Worm (Caenorhabditis elegans): ENCODE results near the gene nhx-5.
A peak's percentile ranks its signal among the peaks of the same experiment; 100 is the strongest.

ce11 chrX:10534625-10535244 lies 42.0 kb upstream of the nhx-5 start:
- no peak for TF ChIP-seq nhr-237 (tag; optimal IDR thresholded peaks at IDR 0.05)
- TF ChIP-seq elt-2 (tag; optimal IDR thresholded peaks at IDR 0.05), result peak; percentile 45
- no peak for TF ChIP-seq nhr-76 (tag; optimal IDR thresholded peaks at IDR 0.05)
